Worm (Caenorhabditis elegans): Measurements from ENCODE around the gene B0454.5.
"Not testable (repeated sequence)": the region's sequence is repeated elsewhere in the genome, so short reads cannot be mapped to it uniquely, and the experiment has no call there.

B0454.5 gene

DNA sequence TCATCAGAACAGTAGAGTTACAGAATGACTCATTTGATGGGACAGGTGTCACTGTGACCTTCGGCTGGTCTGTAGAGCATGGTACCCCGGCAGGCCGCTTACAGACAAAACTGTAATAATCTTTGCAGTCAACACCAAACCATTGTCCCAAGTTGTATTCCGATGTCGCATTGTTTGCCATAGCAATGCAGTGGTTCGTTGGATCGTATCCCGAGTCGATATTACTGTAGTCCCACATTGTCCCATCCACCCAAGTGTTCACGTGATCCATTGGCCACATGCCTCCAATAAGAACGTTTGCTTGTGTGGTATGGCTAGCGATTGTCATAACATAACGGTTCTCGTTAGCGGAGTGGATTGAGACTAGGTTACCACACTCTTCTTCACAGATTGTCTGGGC lies 17.8 kb upstream of the B0454.5 start:
- no peak for TF ChIP-seq unc-62 (GFP tag; optimal IDR thresholded peaks at IDR 0.05)

DNA sequence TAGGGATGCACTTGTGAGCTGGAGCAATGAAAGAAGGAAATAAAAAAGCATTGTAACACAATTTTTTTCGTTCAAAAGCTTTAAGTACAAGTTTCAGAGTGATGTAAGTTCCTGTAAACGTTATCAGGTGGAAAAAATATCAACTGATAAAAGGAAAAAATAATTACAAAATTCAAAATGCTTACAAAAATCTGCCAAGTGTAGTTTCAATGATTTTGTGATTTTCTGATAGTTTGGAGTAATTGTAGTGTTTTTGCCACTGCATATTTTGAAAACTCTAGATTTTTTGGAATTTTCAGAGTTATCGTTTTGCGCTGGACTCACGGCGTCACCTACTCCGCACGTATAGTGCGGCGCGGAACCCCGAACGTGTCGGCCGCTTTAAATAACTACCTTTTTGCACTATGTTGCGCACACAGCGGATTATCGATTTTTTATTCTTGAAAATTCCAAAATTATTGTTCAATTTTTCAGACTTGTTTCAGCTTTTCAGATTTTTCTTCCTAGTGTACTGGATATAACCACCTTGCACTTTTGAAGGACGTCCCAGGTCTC lies 15.2 kb upstream of the B0454.5 start, which contains the start of gene clec-2:
Gene clec-2, minus strand, starts transcription at position 51 of the 555 bp plus-strand sequence.
- no peak for TF ChIP-seq unc-62 (GFP tag; optimal IDR thresholded peaks at IDR 0.05)

DNA sequence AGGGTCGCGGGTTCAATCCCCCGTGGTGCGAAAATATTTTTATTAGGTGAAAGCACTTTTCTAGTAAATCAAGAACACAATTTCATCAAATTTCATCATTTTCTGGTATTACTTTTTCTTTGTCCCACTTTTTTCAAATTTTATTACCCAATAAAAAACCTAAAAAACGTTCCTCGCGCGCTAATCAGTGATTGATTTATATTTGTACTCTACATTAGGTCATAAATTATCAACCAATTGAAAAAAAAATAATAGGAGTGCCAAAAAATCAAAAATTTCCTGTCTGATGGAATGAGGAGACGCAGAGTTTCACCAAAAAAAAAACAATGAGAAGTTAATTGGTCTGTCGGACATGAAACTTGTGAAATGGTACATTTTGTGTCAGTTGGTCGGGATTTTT lies 14.0 kb upstream of the B0454.5 start:
- TF ChIP-seq unc-62 (GFP tag; optimal IDR thresholded peaks at IDR 0.05): no peak

DNA sequence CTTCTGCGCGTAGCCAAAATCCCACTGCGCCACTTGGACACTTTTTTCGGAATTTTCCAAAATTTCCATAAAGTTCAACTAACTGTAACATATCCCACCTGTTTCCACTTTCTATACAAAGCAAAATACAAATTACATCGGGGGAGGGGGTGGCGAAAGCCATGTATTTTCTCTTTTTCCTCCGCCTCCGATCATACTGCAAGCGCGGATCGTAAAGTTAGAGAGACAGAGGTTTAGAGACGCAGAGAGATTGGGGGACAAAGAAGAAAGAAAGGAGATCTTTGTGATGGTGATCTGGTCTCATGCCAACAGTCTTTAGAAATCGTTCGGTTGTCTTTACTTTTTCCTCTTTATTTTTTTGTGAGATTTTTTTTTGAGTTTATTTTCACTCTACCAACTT lies 10.4 kb upstream of the B0454.5 start:
- no peak for TF ChIP-seq unc-62 (GFP tag; optimal IDR thresholded peaks at IDR 0.05)

DNA sequence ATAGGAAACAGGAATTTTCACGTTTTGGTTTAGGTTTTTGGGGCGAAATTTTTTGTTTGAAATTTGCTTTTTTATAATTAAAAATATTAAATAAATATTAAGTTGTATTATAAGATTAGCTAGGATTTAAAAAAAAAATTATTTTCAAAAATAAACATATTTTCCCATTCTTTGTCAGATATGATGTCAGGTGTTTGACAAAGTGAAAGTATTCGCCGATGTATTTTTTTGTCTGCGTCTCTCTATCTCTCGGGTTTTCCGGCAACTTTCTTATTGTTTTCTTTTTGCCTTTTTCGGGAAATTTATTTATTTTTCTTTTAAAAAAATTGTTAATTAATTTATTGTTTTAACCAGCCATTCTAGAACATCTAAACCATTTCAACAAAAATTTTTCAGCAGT lies 8.2 kb upstream of the B0454.5 start:
- no peak for TF ChIP-seq unc-62 (GFP tag; optimal IDR thresholded peaks at IDR 0.05)

DNA sequence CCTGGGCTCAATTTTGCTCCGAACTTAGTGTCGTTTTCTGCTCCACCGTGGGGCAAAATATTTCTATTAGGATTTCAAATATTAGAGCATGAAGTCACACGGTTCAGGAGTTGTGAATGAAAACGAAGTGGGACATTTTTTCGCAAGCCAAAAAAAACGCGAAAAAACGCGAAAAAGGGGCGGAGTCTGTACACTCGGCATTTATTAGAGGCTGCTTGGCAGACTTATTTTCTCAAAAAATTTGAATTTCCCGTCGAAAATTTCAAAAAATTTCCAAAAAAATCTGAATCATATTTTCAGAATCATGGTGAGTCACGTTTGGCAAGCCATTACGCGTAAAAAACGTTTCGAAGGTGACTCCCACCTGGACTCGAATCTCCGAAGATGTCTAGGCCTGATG lies 6.2 kb upstream of the B0454.5 start, which contains the start of gene B0454.6:
Gene B0454.6, plus strand, starts transcription at position 301 of the 400 bp plus-strand sequence.
- TF ChIP-seq unc-62 (GFP tag; optimal IDR thresholded peaks at IDR 0.05): not testable (repeated sequence)

DNA sequence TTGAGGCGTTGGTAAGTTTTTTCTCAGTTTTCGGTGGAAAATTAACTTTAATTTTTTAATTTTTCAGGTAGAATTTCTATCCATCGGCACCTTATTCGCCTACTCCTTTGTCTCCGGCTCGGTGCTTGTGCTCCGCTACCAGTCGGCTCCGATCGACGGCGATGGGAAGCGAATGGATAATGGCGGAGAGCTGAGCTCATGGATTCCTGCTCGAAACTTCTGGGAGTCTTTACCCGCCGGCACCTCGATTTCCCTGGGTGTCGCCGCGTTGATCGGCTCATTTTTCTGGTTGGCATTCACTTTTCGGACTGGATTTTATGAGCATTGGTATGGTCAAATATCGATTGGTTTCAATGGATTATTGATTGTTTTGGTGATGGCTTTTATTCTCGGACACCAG lies 3.7 kb upstream of the B0454.5 start:
- TF ChIP-seq unc-62 (GFP tag; optimal IDR thresholded peaks at IDR 0.05): no peak

DNA sequence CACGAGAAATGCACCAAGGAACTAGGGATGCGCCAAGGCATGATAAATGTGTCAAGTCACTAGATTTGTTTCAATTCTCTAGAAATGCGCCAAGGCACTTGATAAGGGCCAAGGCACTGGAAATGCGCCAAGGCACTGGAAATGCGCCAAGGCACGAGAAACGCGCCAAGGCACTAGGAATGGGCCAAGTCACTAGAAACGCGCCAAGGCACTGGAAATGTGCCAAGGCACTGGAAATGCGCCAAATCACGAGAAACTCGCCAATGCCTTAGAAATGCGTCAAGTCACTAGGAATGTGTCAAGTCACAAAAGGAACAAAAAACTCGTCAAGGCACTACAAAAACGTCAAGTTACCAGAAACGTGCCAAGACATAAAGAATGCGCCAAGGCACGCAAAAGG lies 2.3 kb upstream of the B0454.5 start:
- TF ChIP-seq unc-62 (GFP tag; optimal IDR thresholded peaks at IDR 0.05): no peak

DNA sequence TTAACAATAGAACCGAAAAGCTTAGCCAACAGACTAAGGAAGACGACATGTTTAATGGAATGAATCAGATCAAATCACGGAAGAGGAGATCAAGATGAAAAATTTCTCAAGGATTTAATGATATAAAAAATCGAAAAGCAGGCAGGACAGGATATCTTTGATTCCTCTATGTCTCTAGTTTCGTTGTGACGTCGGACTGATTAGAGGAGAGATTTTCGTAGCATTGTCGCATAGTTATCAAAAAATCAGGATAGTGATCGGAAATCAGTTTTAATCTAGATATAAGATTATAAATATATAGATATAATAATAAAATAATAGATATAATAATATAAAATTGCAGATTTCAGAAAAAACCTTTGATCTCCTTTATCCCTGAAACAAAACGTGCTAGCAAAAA lies 4.7 kb downstream of the B0454.5 start, which contains the start of gene B0454.8:
Gene B0454.8, minus strand, starts transcription at position 101 of the 400 bp plus-strand sequence.
- no peak for TF ChIP-seq unc-62 (GFP tag; optimal IDR thresholded peaks at IDR 0.05)

DNA sequence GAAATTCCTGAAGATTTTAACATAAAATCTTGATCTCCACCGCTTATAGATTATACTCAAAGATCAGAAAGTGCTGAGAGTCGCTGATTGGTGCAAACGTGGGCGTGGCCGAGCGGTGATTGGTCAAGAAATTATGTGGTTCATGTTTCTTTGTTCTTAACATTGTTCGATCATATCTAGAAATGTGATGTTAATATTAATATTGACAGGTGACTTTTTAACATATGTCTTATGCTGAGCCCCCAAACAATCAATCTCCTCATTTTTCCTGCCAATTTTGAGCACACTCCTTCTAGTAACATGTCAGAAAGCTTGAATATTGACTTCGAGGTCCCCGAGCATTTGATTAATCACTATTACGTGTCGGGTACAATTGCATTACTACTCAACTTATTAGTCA lies 5.4 kb downstream of the B0454.5 start, which contains the start of gene sri-29:
Gene sri-29, plus strand, starts transcription at position 301 of the 400 bp plus-strand sequence.
- TF ChIP-seq unc-62 (GFP tag; optimal IDR thresholded peaks at IDR 0.05): no peak

DNA sequence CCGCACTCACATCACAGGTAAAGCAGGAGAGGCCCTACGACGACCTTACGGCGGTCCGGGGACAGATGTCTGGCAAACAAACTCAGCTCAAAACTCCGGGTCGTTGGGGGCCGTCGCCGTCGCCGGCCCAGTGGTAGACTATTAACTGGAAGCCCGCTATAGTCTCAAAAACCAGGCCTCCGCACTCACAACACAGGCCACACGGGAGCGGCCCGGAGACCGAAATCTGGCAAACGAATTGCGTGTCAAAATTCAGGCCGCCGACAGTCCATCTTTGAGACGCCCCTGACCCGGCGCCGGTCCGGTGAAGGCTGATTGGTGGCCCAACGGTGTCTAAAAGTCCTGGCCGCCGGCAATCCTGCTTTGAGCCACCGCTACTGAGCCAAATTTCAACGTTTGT lies 6.8 kb downstream of the B0454.5 start:
- TF ChIP-seq unc-62 (GFP tag; optimal IDR thresholded peaks at IDR 0.05): no peak

DNA sequence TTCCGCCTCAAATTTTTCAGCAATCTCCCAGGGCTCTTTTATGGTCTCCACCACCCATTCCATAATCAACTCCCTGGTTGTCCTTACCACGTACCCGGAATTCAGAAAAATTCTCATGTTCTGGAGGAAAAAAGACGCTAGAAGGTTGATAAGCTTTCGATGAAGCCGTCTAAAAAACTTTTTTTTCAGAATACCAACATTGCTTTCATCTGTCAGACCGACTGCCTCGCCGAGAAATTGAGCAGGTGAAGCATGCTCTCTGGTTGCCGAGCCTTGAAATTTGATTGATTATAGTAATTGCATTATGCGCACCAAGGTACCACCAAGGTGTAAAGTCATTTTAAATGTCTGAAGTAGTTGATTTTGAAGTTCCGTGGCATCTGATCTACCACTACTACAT lies 7.2 kb downstream of the B0454.5 start, which contains the start of gene sri-30:
Gene sri-30, plus strand, starts transcription at position 301 of the 400 bp plus-strand sequence.
- no peak for TF ChIP-seq unc-62 (GFP tag; optimal IDR thresholded peaks at IDR 0.05)

DNA sequence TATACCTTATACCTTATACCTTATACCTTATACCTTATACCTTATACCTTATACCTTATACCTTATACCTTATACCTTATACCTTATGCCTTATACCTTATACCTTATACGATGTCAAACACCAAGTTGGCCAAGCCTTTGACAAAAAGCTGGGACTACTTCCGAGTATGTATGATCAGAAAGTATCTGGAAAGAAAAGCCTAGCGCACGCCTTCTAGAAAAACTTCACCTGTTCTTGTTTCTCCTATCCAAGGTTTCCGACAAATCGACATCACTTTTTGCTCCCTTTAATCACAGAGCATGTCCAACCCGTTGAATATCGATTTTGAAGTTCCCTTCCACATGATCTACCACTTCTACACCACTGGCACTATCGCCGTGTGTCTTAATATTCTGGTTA lies 9.7 kb downstream of the B0454.5 start, which contains the start of gene sri-28:
Gene sri-28, plus strand, starts transcription at position 301 of the 400 bp plus-strand sequence.
- no peak for TF ChIP-seq unc-62 (GFP tag; optimal IDR thresholded peaks at IDR 0.05)

DNA sequence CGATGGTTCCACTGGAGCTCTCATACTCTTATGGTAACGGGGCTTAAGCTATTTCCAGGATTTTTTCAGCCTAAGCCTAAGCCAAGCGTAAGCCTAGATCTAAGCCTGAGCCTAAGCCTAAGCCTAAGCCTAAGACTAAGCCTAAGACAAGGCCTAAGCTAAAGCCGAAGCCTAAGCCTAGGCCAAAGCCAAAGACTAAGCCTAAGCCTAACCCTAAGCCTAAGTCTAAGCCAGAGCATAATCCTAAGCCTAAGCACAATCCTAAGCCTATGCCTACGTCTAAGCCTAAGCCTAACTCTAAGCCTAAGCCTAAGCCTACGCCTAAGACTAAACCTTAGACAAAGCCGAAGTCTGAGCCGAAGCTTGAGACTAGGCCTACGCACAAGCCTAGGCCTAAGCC lies 10.3 kb downstream of the B0454.5 start:
- no peak for TF ChIP-seq unc-62 (GFP tag; optimal IDR thresholded peaks at IDR 0.05)

DNA sequence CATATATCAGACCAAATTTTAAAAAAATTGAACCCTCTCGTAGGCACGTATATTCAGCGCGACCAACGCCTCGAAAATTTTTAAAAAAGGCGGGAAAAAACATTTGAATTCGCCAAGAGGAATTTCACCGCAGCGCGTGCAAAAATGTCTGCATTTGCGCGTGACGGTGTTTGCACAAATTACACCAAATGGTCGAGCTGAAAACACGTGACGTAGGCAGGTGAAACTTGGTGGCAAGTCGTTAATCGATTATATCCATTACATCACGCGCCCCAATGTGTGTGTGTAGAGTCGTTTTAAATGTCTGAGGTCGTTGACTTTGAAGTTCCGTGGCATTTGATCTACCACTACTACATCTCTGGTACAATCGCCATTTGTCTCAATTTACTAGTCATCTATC lies 12.0 kb downstream of the B0454.5 start, which contains the start of gene sri-31:
Gene sri-31, plus strand, starts transcription at position 301 of the 400 bp plus-strand sequence.
- TF ChIP-seq unc-62 (GFP tag; optimal IDR thresholded peaks at IDR 0.05): no peak

DNA sequence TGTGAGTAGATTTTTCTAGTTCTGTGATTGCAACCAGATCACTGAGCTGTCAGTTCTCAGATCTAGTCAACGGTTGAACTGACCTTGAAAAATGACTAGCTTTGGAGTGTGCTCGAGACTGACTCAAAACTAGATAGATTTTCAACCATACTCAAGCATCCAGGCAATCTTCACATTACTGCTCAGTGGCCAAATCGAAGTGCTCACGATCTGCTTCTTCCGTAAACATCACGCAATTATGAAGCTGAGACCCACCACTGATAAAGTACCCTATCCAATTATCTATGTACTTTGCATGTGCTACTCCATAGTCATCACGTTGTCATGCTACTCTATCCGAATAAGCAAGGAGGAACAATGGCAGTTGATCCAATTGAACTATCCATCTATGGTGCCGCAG lies 12.7 kb downstream of the B0454.5 start:
- no peak for TF ChIP-seq unc-62 (GFP tag; optimal IDR thresholded peaks at IDR 0.05)

DNA sequence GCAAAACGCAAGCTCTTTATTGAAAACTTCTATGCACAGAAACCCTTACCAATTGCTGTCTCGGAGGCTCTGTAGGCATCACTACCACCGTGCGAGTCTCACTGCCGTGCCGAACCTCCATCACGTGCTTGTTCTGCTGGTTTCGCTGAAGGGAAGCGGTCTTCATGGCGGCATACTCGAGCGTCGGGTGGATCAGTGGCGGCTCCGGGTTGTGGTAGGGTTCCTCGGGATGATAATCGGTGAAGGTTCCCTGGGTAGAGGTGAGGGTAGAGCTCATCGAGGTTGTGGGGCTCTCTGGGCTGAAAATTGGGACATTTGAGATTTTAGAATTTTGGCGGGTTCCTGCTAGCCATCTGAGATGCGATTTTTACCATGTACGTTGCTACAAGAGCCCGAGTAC lies 14.2 kb downstream of the B0454.5 start:
- TF ChIP-seq unc-62 (GFP tag; optimal IDR thresholded peaks at IDR 0.05): no peak

DNA sequence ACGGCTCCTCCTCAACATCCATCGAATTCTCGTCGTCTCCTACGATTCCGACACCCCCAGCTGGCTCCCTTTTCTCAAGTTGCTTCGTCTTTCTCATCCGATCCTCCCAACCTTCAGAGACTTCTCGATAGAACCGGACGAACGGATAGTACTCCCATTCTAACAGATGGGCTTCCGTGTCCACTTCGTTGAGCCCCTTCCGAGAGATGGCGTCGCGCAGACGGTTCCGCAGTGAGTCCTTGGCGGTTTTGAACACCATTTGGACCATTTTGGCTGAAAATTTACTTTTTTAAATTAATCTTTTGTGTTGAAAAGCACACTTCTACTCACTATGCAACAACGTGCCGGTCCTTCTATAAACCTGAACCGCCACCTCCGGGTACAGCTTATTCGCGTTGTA lies 15.0 kb downstream of the B0454.5 start:
- no peak for TF ChIP-seq unc-62 (GFP tag; optimal IDR thresholded peaks at IDR 0.05)

Data from whole organism, dauer.